Worm (Caenorhabditis elegans) whole organism, L4 larva: ENCODE results near the gene elo-3.

Experiments used
- F37D6.2 ChIP-seq: sonication (generic microtip); optimal IDR thresholded peaks from 2 replicates; lab custom pipeline; 2016; ENCODE audit warnings: mild to moderate bottlenecking, missing genetic modification characterization, missing compliant biosample characterization
- F44E2.7 ChIP-seq: fragments of 200-800 bp; sonication (Bioruptor generic); IDR thresholded peaks from 2 replicates; pipeline ENCODE4 v2.1.2; 2022; ENCODE audit warnings: missing genetic modification characterization, missing compliant biosample characterization
- F49E8.2 ChIP-seq: sonication (generic microtip); optimal IDR thresholded peaks from 2 replicates; lab custom pipeline; 2016; ENCODE audit warnings: missing compliant biosample characterization, mild to moderate bottlenecking, missing genetic modification characterization, borderline replicate concordance
- R02D3.7 ChIP-seq: fragments of 150-350 bp; sonication (generic microtip); optimal IDR thresholded peaks from 3 replicates; lab custom pipeline; 2014; ENCODE audit warnings: missing biosample characterization, missing genetic modification characterization
- T20F7.1 ChIP-seq: fragments of 200-800 bp; sonication (Bioruptor generic); optimal IDR thresholded peaks from 2 replicates; lab custom pipeline; 2018; ENCODE audit warnings: mild to moderate bottlenecking, missing genetic modification characterization, missing compliant biosample characterization
- Y105C5A.15 ChIP-seq: fragments of 200-800 bp; sonication (Bioruptor generic); IDR thresholded peaks from 2 replicates; pipeline ENCODE4 v1.3.6; 2022; ENCODE audit warnings: missing genetic modification characterization, missing compliant biosample characterization
- aly-2 ChIP-seq: sonication (generic microtip); optimal IDR thresholded peaks from 2 replicates; lab custom pipeline; 2018; ENCODE audit warnings: missing biosample characterization, missing genetic modification characterization
- attf-4 ChIP-seq: sonication (generic microtip); optimal IDR thresholded peaks from 3 replicates; lab custom pipeline; 2017; ENCODE audit warnings: missing biosample characterization, missing genetic modification characterization
- ceh-28 ChIP-seq: fragments of 150-350 bp; optimal IDR thresholded peaks from 2 replicates; lab custom pipeline; 2014; ENCODE audit warnings: missing biosample characterization, missing genetic modification reagents, missing genetic modification characterization
- ceh-32 ChIP-seq: sonication (generic microtip); optimal IDR thresholded peaks from 2 replicates; lab custom pipeline; 2016; ENCODE audit warnings: mild to moderate bottlenecking, missing genetic modification characterization, missing compliant biosample characterization; ENCODE audit not compliant: poor library complexity
- ceh-44 ChIP-seq: fragments of 200-800 bp; sonication (Bioruptor generic); IDR thresholded peaks from 2 replicates; pipeline ENCODE4 v1.3.6; 2022; ENCODE audit warnings: missing genetic modification reagents, missing genetic modification characterization, missing compliant biosample characterization
- ceh-62 ChIP-seq: sonication (generic microtip); optimal IDR thresholded peaks from 2 replicates; lab custom pipeline; 2017; ENCODE audit warnings: missing biosample characterization, missing genetic modification characterization
- cey-2 ChIP-seq: sonication (generic microtip); optimal IDR thresholded peaks from 3 replicates; lab custom pipeline; 2017; ENCODE audit warnings: missing genetic modification characterization, mild to moderate bottlenecking, missing compliant biosample characterization, antibody characterized with exemption, borderline replicate concordance; ENCODE audit not compliant: insufficient read depth
- ctbp-1 ChIP-seq: fragments of 200-800 bp; sonication (Bioruptor generic); IDR thresholded peaks from 2 replicates; pipeline ENCODE4 v1.3.6; 2022; ENCODE audit warnings: missing genetic modification reagents, missing genetic modification characterization, missing compliant biosample characterization
- daf-16 ChIP-seq, 3 experiments: sonication (generic microtip); optimal IDR thresholded peaks; 2 replicates each; lab custom pipeline; 2016 to 2017; ENCODE audit warnings: missing genetic modification characterization in 3 of 3, missing genetic modification reagents in 3 of 3, mild to moderate bottlenecking in 2 of 3, missing compliant biosample characterization in 2 of 3, missing biosample characterization in 1 of 3, moderate library complexity in 1 of 3
- daf-19 ChIP-seq: fragments of 200-800 bp; sonication (Bioruptor generic); conservative IDR thresholded peaks from 2 replicates; pipeline ENCODE4 v1.3.6; 2022; ENCODE audit warnings: missing genetic modification characterization, missing compliant biosample characterization
- dmd-6 ChIP-seq: fragments of 200-800 bp; sonication (Bioruptor generic); IDR thresholded peaks from 2 replicates; pipeline ENCODE4 v1.3.6; 2022; ENCODE audit warnings: missing genetic modification reagents, missing genetic modification characterization, missing compliant biosample characterization
- dpl-1 ChIP-seq: fragments of 150-350 bp; optimal IDR thresholded peaks from 2 replicates; lab custom pipeline; 2014; ENCODE audit warnings: missing biosample characterization, missing genetic modification reagents, missing genetic modification characterization
- dve-1 ChIP-seq: sonication (generic microtip); optimal IDR thresholded peaks from 2 replicates; lab custom pipeline; 2017; ENCODE audit warnings: antibody characterized with exemption, mild to moderate bottlenecking, missing genetic modification characterization, missing compliant biosample characterization; ENCODE audit not compliant: insufficient read depth
- egl-27 ChIP-seq: sonication (generic microtip); optimal IDR thresholded peaks from 3 replicates; lab custom pipeline; 2017; ENCODE audit warnings: missing biosample characterization, missing genetic modification reagents, missing genetic modification characterization
- fkh-10 ChIP-seq: fragments of 150-350 bp; optimal IDR thresholded peaks from 2 replicates; lab custom pipeline; 2014; ENCODE audit warnings: missing biosample characterization, missing genetic modification reagents, missing genetic modification characterization
- hif-1 ChIP-seq, 2 experiments: sonication (generic microtip); optimal IDR thresholded peaks; 2 replicates each; lab custom pipeline; 2016 to 2017; ENCODE audit warnings: missing compliant biosample characterization in 2 of 2, missing genetic modification characterization in 2 of 2, missing genetic modification reagents in 2 of 2, missing genotype in 2 of 2, mild to moderate bottlenecking in 1 of 2
- hlh-11 ChIP-seq: fragments of 200-800 bp; sonication (Bioruptor generic); optimal IDR thresholded peaks from 2 replicates; lab custom pipeline; 2018; ENCODE audit warnings: mild to moderate bottlenecking, missing genetic modification characterization, missing compliant biosample characterization
- lin-1 ChIP-seq: fragments of 200-800 bp; sonication (Bioruptor generic); IDR thresholded peaks from 2 replicates; pipeline ENCODE4 v1.3.6; 2022; ENCODE audit warnings: missing genetic modification reagents, missing genetic modification characterization, missing compliant biosample characterization
- lin-13 ChIP-seq: fragments of 150-350 bp; optimal IDR thresholded peaks from 2 replicates; lab custom pipeline; 2014; ENCODE audit warnings: missing biosample characterization, missing genetic modification reagents, missing genetic modification characterization
- lin-15B ChIP-seq: fragments of 150-350 bp; sonication (generic microtip); optimal IDR thresholded peaks from 3 replicates; lab custom pipeline; 2014; ENCODE audit warnings: missing biosample characterization, missing genetic modification characterization
- lsy-2 ChIP-seq, 2 experiments: fragments of 150-350 bp in 1 of 2; sonication (generic microtip) in 1 of 2; optimal IDR thresholded peaks; 2 replicates each; lab custom pipeline; 2014 to 2017; ENCODE audit warnings: missing biosample characterization in 2 of 2, missing genetic modification characterization in 2 of 2
- madf-5 ChIP-seq, 2 experiments: fragments of 200-800 bp; sonication (Bioruptor generic); IDR thresholded peaks; 2 replicates each; pipeline ENCODE4 v1.3.6; 2022; ENCODE audit warnings: missing compliant biosample characterization in 2 of 2, missing genetic modification characterization in 2 of 2
- madf-9 ChIP-seq: fragments of 200-800 bp; sonication (Bioruptor generic); conservative IDR thresholded peaks from 2 replicates; pipeline ENCODE4 v1.3.6; 2022; ENCODE audit warnings: missing genetic modification reagents, missing genetic modification characterization, missing compliant biosample characterization
- mdl-1 ChIP-seq, 2 experiments: fragments of 150-350 bp in 1 of 2; sonication (generic microtip) in 1 of 2; optimal IDR thresholded peaks; 2 replicates each; lab custom pipeline; 2014 to 2017; ENCODE audit warnings: missing biosample characterization in 2 of 2, missing genetic modification characterization in 2 of 2
- mdt-29 ChIP-seq: fragments of 200-800 bp; sonication (Bioruptor generic); IDR thresholded peaks from 2 replicates; pipeline ENCODE4 v1.3.6; 2022; ENCODE audit warnings: missing genetic modification reagents, missing genetic modification characterization, missing compliant biosample characterization
- mes-2 ChIP-seq: sonication (generic microtip); optimal IDR thresholded peaks from 2 replicates; lab custom pipeline; 2016; ENCODE audit warnings: missing genotype, mild to moderate bottlenecking, missing genetic modification characterization, missing compliant biosample characterization; ENCODE audit not compliant: poor library complexity, severe bottlenecking
- mxl-3 ChIP-seq: fragments of 200-800 bp; sonication (Bioruptor generic); optimal IDR thresholded peaks from 2 replicates; lab custom pipeline; 2018; ENCODE audit warnings: mild to moderate bottlenecking, missing genetic modification characterization, missing compliant biosample characterization
- nhr-10 ChIP-seq: fragments of 150-350 bp; optimal IDR thresholded peaks from 2 replicates; lab custom pipeline; 2014; ENCODE audit warnings: missing biosample characterization, missing genetic modification characterization
- nhr-111 ChIP-seq: fragments of 200-800 bp; sonication (Bioruptor generic); optimal IDR thresholded peaks from 2 replicates; lab custom pipeline; 2018; ENCODE audit warnings: mild to moderate bottlenecking, missing genetic modification characterization, missing compliant biosample characterization
- nhr-237 ChIP-seq: sonication (generic microtip); optimal IDR thresholded peaks from 2 replicates; lab custom pipeline; 2017; ENCODE audit warnings: missing biosample characterization, missing genetic modification characterization
- nhr-28 ChIP-seq: fragments of 150-350 bp; optimal IDR thresholded peaks from 2 replicates; lab custom pipeline; 2014; ENCODE audit warnings: missing biosample characterization, missing genetic modification characterization
- nhr-48 ChIP-seq: sonication (generic microtip); optimal IDR thresholded peaks from 2 replicates; lab custom pipeline; 2016; ENCODE audit warnings: mild to moderate bottlenecking, missing genetic modification characterization, missing compliant biosample characterization
- php-3 ChIP-seq: fragments of 200-800 bp; sonication (Bioruptor generic); IDR thresholded peaks from 2 replicates; pipeline ENCODE4 v1.3.6; 2022; ENCODE audit warnings: missing genetic modification reagents, missing genetic modification characterization, missing compliant biosample characterization
- set-16 ChIP-seq: fragments of 200-800 bp; sonication (Bioruptor generic); IDR thresholded peaks from 2 replicates; pipeline ENCODE4 v1.3.6; 2022; ENCODE audit warnings: missing genetic modification reagents, missing genetic modification characterization, missing compliant biosample characterization
- spr-1 ChIP-seq: sonication (generic microtip); optimal IDR thresholded peaks from 2 replicates; lab custom pipeline; 2016; ENCODE audit warnings: mild to moderate bottlenecking, missing genetic modification characterization, missing compliant biosample characterization
- tra-1 ChIP-seq: fragments of 200-800 bp; sonication (Bioruptor generic); IDR thresholded peaks from 2 replicates; pipeline ENCODE4 v1.3.6; 2022; ENCODE audit warnings: missing genetic modification reagents, missing genetic modification characterization, missing compliant biosample characterization
- unc-130 ChIP-seq: sonication (generic microtip); optimal IDR thresholded peaks from 2 replicates; lab custom pipeline; 2016; ENCODE audit warnings: missing genetic modification reagents, missing genetic modification characterization, missing compliant biosample characterization
- unc-39 ChIP-seq: sonication (generic microtip); optimal IDR thresholded peaks from 2 replicates; lab custom pipeline; 2017; ENCODE audit warnings: missing biosample characterization, missing genetic modification characterization
- zfp-2 ChIP-seq: sonication (generic microtip); optimal IDR thresholded peaks from 2 replicates; lab custom pipeline; 2016; ENCODE audit warnings: mild to moderate bottlenecking, missing genetic modification characterization, missing compliant biosample characterization
- ztf-11 ChIP-seq: fragments of 150-350 bp; optimal IDR thresholded peaks from 2 replicates; lab custom pipeline; 2014; ENCODE audit warnings: missing biosample characterization, missing genetic modification characterization

elo-3 gene

DNA sequence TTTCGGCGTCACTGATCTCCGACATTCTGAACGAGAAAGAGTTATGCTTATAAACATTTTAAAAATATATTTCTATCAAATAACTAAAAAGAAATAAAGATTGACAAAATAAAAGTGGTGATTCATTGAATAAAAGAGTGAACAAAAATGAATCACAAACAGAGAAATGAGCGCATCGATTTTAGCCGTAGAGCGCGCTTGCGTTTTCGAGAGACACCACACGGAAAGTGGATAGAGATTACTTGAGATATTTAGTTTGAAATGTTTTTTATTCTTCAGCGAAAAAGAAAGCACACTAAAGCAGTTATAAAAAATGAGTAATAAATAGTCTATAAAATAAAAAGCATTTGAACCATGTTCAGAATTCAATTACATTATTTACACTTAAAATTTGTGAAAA, 7.3 kb upstream of the elo-3 start, which contains the start of gene cap-1 (continued):
- TF ChIP-seq R02D3.7 (tag; lab: Kevin White, UChicago) = no peak
- TF ChIP-seq unc-130 (GFP tag; lab: Kevin White, UChicago) = peak; percentile 79
- no peak for TF ChIP-seq zfp-2 (tag; lab: Kevin White, UChicago)
- peak; percentile 96 for TF ChIP-seq mes-2 (tag; lab: Kevin White, UChicago)

DNA sequence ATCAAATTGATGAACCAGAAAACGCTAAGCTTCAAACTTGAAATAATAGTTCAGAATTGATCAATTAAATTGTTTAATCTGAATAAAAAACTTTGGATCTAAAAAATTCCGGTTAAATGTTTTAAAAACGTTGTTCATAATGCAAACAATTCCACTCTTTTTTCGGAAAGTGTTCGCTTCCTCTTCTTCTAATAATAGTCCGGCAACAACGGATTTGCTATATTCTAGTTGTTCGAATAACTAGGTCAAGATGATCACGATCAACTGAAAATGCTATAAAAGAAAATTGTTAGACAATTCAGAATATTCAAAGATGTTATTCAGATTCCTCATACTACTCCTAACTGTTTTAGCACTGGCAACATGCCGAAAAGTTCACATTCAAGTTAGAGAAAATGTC, 6.6 kb upstream of the elo-3 start, which contains the start of gene D2024.4:
Gene D2024.4 (plus strand): TSS at position 301 of the 400 bp plus-strand sequence.
- TF ChIP-seq lin-15B (tag; lab: Kevin White, UChicago) = no peak
- TF ChIP-seq madf-9 = no peak
- no peak for TF ChIP-seq ztf-11 (tag; lab: Kevin White, UChicago)
- TF ChIP-seq ceh-32 (tag; lab: Kevin White, UChicago) = no peak
- no peak for TF ChIP-seq nhr-237 (tag; lab: Kevin White, UChicago)
- no peak for TF ChIP-seq madf-5 (GFP tag; IDR thresholded peaks at IDR 0.05; lab: Robert Waterston, UW)
- no peak for TF ChIP-seq ceh-28 (tag; lab: Kevin White, UChicago)
- TF ChIP-seq F44E2.7 (GFP tag; lab: Robert Waterston, UW) = no peak
- no peak for TF ChIP-seq spr-1 (tag; lab: Kevin White, UChicago)
- no peak for TF ChIP-seq attf-4
- TF ChIP-seq php-3 (GFP tag; lab: Robert Waterston, UW) = no peak
- no peak for TF ChIP-seq daf-16 (GFP tag; optimal IDR thresholded peaks at IDR 0.05; lab: Kevin White, UChicago)
- TF ChIP-seq daf-16 (tag; optimal IDR thresholded peaks at IDR 0.05; lab: Kevin White, UChicago) = no peak
- no peak for TF ChIP-seq dpl-1 (GFP tag; lab: Kevin White, UChicago)
- TF ChIP-seq egl-27 = no peak
- no peak for TF ChIP-seq F49E8.2 (tag; lab: Kevin White, UChicago)
- TF ChIP-seq ceh-44 = no peak

DNA sequence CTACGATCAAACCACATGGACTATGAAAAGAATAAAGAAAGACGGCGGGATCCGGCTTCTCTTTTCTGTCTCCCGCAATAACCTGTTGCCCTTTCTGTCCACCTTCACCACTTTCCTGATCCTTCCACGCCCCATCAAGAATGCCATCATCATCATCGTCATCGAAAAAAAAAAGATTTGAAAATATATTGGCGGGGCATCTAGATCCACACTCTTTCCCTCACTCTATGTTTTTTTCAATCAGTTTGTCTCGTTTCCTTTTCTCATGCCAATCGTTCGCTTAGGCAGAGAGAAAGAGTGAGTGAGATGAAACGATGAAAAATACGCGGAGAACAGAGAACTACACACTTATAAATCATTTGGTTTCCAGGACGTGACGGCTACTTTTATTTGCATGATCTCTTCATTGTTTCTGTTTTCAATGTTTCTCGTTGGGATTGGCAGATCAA, 3.9 kb upstream of the elo-3 start:
- no peak for TF ChIP-seq tra-1 (GFP tag; lab: Robert Waterston, UW)
- no peak for TF ChIP-seq mdt-29
- no peak for TF ChIP-seq cey-2
- TF ChIP-seq dve-1 (tag; lab: Kevin White, UChicago) = no peak
- TF ChIP-seq ceh-28 (tag; lab: Kevin White, UChicago) = no peak
- TF ChIP-seq lin-13 (GFP tag; lab: Kevin White, UChicago) = no peak
- TF ChIP-seq hlh-11 (tag; lab: Kevin White, UChicago) = peak; percentile 81
- no peak for TF ChIP-seq nhr-10 (tag; lab: Kevin White, UChicago)
- TF ChIP-seq ceh-44 = no peak
- no peak for TF ChIP-seq lin-15B (tag; lab: Kevin White, UChicago)
- no peak for TF ChIP-seq unc-39 (tag; lab: Kevin White, UChicago)
- no peak for TF ChIP-seq aly-2 (tag; lab: Kevin White, UChicago)
- TF ChIP-seq daf-19 (GFP tag; lab: Robert Waterston, UW) = no peak
- TF ChIP-seq hif-1 (tag; optimal IDR thresholded peaks at IDR 0.05; lab: Kevin White, UChicago) = no peak
- TF ChIP-seq F44E2.7 (GFP tag; lab: Robert Waterston, UW) = no peak
- TF ChIP-seq spr-1 (tag; lab: Kevin White, UChicago) = no peak
- peak; percentile 60 for TF ChIP-seq nhr-48 (tag; lab: Kevin White, UChicago)
- TF ChIP-seq nhr-111 (GFP tag; lab: Kevin White, UChicago) = no peak
- no peak for TF ChIP-seq set-16 (GFP tag; lab: Robert Waterston, UW)
- no peak for TF ChIP-seq F49E8.2 (tag; lab: Kevin White, UChicago)
- no peak for TF ChIP-seq lsy-2 (tag; optimal IDR thresholded peaks at IDR 0.05; lab: Kevin White, UChicago)
- no peak for TF ChIP-seq lin-1 (GFP tag; lab: Robert Waterston, UW)
- peak; percentile 78 for TF ChIP-seq mxl-3 (GFP tag; lab: Kevin White, UChicago)
- TF ChIP-seq nhr-237 (tag; lab: Kevin White, UChicago) = no peak
- TF ChIP-seq Y105C5A.15 = no peak
- no peak for TF ChIP-seq F37D6.2
- TF ChIP-seq mdl-1 (tag; optimal IDR thresholded peaks at IDR 0.05; lab: Kevin White, UChicago) = peak in 1 of 2 experiments; percentile 30
- no peak for TF ChIP-seq T20F7.1
- TF ChIP-seq ceh-62 (tag; lab: Kevin White, UChicago) = no peak
- no peak for TF ChIP-seq fkh-10 (GFP tag; lab: Kevin White, UChicago)
- no peak for TF ChIP-seq dmd-6 (GFP tag; lab: Robert Waterston, UW)
- peak; percentile 42 for TF ChIP-seq nhr-28 (tag; lab: Kevin White, UChicago)
- no peak for TF ChIP-seq ctbp-1 (GFP tag; lab: Robert Waterston, UW)
